Worm (Caenorhabditis elegans) whole organism, early embryonic: Measurements from ENCODE around the gene nac-1.

ENCODE experiments used
- B0310.2 ChIP-seq: sonication (generic microtip); optimal IDR thresholded peaks from 2 replicates; lab custom pipeline; 2016; ENCODE audit warnings: mild to moderate bottlenecking, missing genetic modification characterization, missing compliant biosample characterization
- F13C5.2 ChIP-seq: sonication (generic microtip); optimal IDR thresholded peaks from 2 replicates; lab custom pipeline; 2017; ENCODE audit warnings: mild to moderate bottlenecking, missing genetic modification characterization, inconsistent platforms, missing compliant biosample characterization
- aly-1 ChIP-seq: sonication (generic microtip); optimal IDR thresholded peaks from 2 replicates; lab custom pipeline; 2016; ENCODE audit warnings: missing genetic modification characterization, missing compliant biosample characterization
- ama-1 ChIP-seq: fragments of 150-350 bp; optimal IDR thresholded peaks from 2 replicates; lab custom pipeline; 2014
- ceh-13 ChIP-seq: fragments of 200-800 bp; sonication (Bioruptor generic); optimal IDR thresholded peaks from 2 replicates; lab custom pipeline; 2018; ENCODE audit warnings: mild to moderate bottlenecking, missing genetic modification characterization, missing compliant biosample characterization
- ceh-36 ChIP-seq: sonication (generic microtip); optimal IDR thresholded peaks from 2 replicates; lab custom pipeline; 2016; ENCODE audit warnings: missing genetic modification characterization, inconsistent platforms, missing compliant biosample characterization
- ets-7 ChIP-seq: sonication (generic microtip); optimal IDR thresholded peaks from 2 replicates; lab custom pipeline; 2016; ENCODE audit warnings: missing genotype, missing genetic modification characterization, missing compliant biosample characterization
- flt-1 ChIP-seq: fragments of 200-800 bp; sonication (Bioruptor generic); IDR thresholded peaks from 2 replicates; pipeline ENCODE4 v1.3.6; 2022; ENCODE audit warnings: missing genetic modification characterization, missing compliant biosample characterization
- hmbx-1 ChIP-seq: sonication (generic microtip); optimal IDR thresholded peaks from 2 replicates; lab custom pipeline; 2016; ENCODE audit warnings: mild to moderate bottlenecking, missing genetic modification characterization, missing compliant biosample characterization
- hmg-4 ChIP-seq: fragments of 200-800 bp; sonication (Bioruptor generic); optimal IDR thresholded peaks from 2 replicates; lab custom pipeline; 2018; ENCODE audit warnings: mild to moderate bottlenecking, missing genetic modification characterization, missing compliant biosample characterization
- hnd-1 ChIP-seq: sonication (generic microtip); optimal IDR thresholded peaks from 2 replicates; lab custom pipeline; 2016; ENCODE audit warnings: missing genetic modification characterization, missing compliant biosample characterization
- pes-1 ChIP-seq: fragments of 200-800 bp; sonication (Bioruptor generic); IDR thresholded peaks from 2 replicates; pipeline ENCODE4 v1.3.6; 2022; ENCODE audit warnings: missing genetic modification reagents, missing genetic modification characterization, missing compliant biosample characterization
- scrt-1 ChIP-seq: fragments of 200-800 bp; sonication (Bioruptor generic); IDR thresholded peaks from 2 replicates; pipeline ENCODE4 v1.3.6; 2022; ENCODE audit warnings: missing genetic modification characterization, missing compliant biosample characterization
- sea-1 ChIP-seq: fragments of 200-800 bp; sonication (Bioruptor generic); conservative IDR thresholded peaks from 2 replicates; pipeline ENCODE4 v1.3.6; 2022; ENCODE audit warnings: missing genetic modification characterization, missing compliant biosample characterization
- tbx-11 ChIP-seq: fragments of 200-800 bp; sonication (Bioruptor generic); IDR thresholded peaks from 2 replicates; pipeline ENCODE4 v1.3.6; 2022; ENCODE audit warnings: missing genetic modification characterization, missing compliant biosample characterization
- tbx-37 ChIP-seq: fragments of 200-800 bp; sonication (Bioruptor generic); conservative IDR thresholded peaks from 2 replicates; pipeline ENCODE4 v1.3.6; 2022; ENCODE audit warnings: missing genetic modification reagents, missing genetic modification characterization, missing compliant biosample characterization
- tra-4 ChIP-seq: sonication (generic microtip); optimal IDR thresholded peaks from 2 replicates; lab custom pipeline; 2017; ENCODE audit warnings: missing genetic modification characterization, missing compliant biosample characterization

The nac-1 gene

DNA sequence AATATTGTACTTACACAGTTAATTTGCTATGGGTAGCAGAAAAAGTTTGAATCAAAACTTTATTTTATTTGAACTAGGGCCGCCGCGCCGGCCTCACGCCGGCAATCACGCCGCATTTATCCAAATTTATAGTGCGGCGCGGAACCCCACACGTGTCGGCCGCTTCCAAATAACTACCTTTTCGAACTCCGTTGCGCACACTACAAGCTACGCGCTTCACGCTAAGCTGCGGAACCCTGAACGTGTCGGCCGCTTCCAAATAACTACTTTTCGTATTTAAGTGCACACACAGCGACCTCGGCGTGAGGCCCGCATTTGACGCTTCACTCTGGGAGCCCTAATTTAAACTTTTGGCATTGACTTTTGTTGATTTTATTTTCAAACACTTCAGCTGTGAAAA, 36.5 kb downstream of the nac-1 start:
- TF ChIP-seq sea-1 = no peak
- TF ChIP-seq pes-1 = no peak
- TF ChIP-seq ceh-36 = no peak
- TF ChIP-seq tbx-37 = no peak
- no peak for TF ChIP-seq hmg-4
- TF ChIP-seq B0310.2 = no peak
- no peak for TF ChIP-seq F13C5.2 (tag; lab: Kevin White, UChicago)
- TF ChIP-seq ama-1 = no peak
- no peak for TF ChIP-seq scrt-1
- TF ChIP-seq tbx-11 (GFP tag; lab: Robert Waterston, UW) = no peak
- no peak for TF ChIP-seq flt-1 (GFP tag; lab: Robert Waterston, UW)
- TF ChIP-seq aly-1 = no peak
- no peak for TF ChIP-seq tra-4 (tag; lab: Kevin White, UChicago)
- no peak for TF ChIP-seq ceh-13 (GFP tag; lab: Kevin White, UChicago)
- no peak for TF ChIP-seq hnd-1 (tag; lab: Kevin White, UChicago)
- TF ChIP-seq ets-7 (tag; lab: Kevin White, UChicago) = no peak
- no peak for TF ChIP-seq hmbx-1 (tag; lab: Kevin White, UChicago)

- TF ChIP-seq sea-1 (no peak), hmbx-1 (tag; lab: Kevin White, UChicago) (no peak), aly-1 (no peak), scrt-1 (no peak), hmg-4 (no peak), ceh-36 (no peak), tra-4 (tag; lab: Kevin White, UChicago) (no peak), tbx-37 (no peak), hnd-1 (tag; lab: Kevin White, UChicago) (no peak), ets-7 (tag; lab: Kevin White, UChicago) (no peak), pes-1 (no peak), B0310.2 (no peak), flt-1 (GFP tag; lab: Robert Waterston, UW) (no peak), ceh-13 (GFP tag; lab: Kevin White, UChicago) (no peak), tbx-11 (GFP tag; lab: Robert Waterston, UW) (no peak), ama-1 (no peak), F13C5.2 (tag; lab: Kevin White, UChicago) (no peak)
Measured at ce11 chrX:14938188-14938587, 43.2 kb downstream of the nac-1 start.

DNA sequence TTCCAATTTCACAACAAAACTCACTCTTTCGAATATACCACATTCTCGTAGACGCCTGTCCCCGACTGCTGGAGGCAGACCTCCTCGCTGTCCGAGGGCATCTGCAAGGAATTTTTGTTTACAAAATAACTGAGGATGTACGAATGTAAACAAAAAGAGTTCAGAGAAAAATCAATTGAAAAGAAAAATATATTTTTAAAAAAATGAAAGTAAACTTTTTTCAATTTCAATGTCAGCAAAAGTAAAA, 51.2 kb downstream of the nac-1 start, which contains the start of gene mrp-5:
TSS of gene mrp-5 (minus strand) at position 101 of the 247 bp plus-strand sequence.
- no peak for TF ChIP-seq ama-1
- no peak for TF ChIP-seq hmbx-1 (tag; lab: Kevin White, UChicago)
- TF ChIP-seq flt-1 (GFP tag; lab: Robert Waterston, UW) = no peak
- no peak for TF ChIP-seq ets-7 (tag; lab: Kevin White, UChicago)
- no peak for TF ChIP-seq tbx-11 (GFP tag; lab: Robert Waterston, UW)
- TF ChIP-seq hmg-4 = no peak
- no peak for TF ChIP-seq sea-1
- no peak for TF ChIP-seq F13C5.2 (tag; lab: Kevin White, UChicago)
- TF ChIP-seq tra-4 (tag; lab: Kevin White, UChicago) = no peak
- no peak for TF ChIP-seq aly-1
- no peak for TF ChIP-seq hnd-1 (tag; lab: Kevin White, UChicago)
- no peak for TF ChIP-seq ceh-13 (GFP tag; lab: Kevin White, UChicago)
- TF ChIP-seq pes-1 = no peak
- no peak for TF ChIP-seq tbx-37
- no peak for TF ChIP-seq scrt-1

DNA sequence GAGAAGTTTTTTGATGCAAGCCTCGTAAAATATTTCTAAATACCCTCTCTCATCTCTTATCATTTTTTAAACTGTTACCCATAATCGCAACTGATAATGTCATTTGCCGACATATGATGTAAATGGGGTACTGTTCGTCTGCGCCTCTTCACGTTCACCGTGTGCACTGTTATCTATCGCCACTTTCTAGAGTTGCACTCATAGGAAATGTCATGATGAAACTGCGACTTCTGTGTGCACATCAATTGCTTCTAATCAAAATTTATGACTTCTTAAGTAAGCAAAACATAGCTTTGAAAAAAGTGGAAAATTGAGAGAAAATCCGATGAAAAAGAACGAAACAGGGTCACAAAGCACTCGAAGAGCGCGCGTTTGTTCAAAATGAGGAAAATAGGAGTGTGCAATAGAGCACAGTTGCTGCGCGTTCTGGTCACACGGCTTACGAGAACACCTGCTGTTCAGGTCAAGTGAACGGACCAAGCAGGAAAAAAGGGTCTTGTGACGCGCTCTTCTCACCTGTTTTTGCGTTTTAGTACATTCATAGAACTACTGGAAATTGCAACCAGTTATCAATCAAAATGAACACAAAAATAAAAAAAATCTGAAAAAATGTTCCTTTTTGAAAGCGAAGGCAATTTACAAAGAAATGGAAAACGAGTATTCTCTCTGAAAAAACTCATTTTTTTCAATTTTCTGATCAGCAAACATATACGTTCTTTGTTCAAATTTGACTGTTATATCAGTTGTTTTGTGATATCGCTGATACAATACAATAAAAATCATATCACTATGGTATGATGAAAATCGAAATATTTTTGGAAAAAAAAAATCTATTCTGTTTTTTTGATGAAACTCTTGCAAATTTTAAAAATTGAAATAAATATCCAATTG, 51.8 kb downstream of the nac-1 start:
- TF ChIP-seq ets-7 (tag; lab: Kevin White, UChicago) (no peak), tra-4 (tag; lab: Kevin White, UChicago) (no peak), scrt-1 (no peak), F13C5.2 (tag; lab: Kevin White, UChicago) (peak; percentile 5), tbx-11 (GFP tag; lab: Robert Waterston, UW) (no peak), hmbx-1 (tag; lab: Kevin White, UChicago) (no peak), pes-1 (no peak), ceh-36 (no peak)

ce11 chrX:14947355-14947668, 52.4 kb downstream of the nac-1 start:
- no peak for TF ChIP-seq ceh-36
- TF ChIP-seq hmbx-1 (tag; lab: Kevin White, UChicago) = no peak
- no peak for TF ChIP-seq scrt-1
- TF ChIP-seq tbx-11 (GFP tag; lab: Robert Waterston, UW) = no peak
- TF ChIP-seq hmg-4 = no peak
- no peak for TF ChIP-seq sea-1
- TF ChIP-seq hnd-1 (tag; lab: Kevin White, UChicago) = no peak
- TF ChIP-seq flt-1 (GFP tag; lab: Robert Waterston, UW) = no peak
- TF ChIP-seq ama-1 = no peak
- no peak for TF ChIP-seq ets-7 (tag; lab: Kevin White, UChicago)
- no peak for TF ChIP-seq F13C5.2 (tag; lab: Kevin White, UChicago)
- TF ChIP-seq pes-1 = no peak
- TF ChIP-seq tbx-37 = no peak
- no peak for TF ChIP-seq ceh-13 (GFP tag; lab: Kevin White, UChicago)
- TF ChIP-seq tra-4 (tag; lab: Kevin White, UChicago) = no peak
- no peak for TF ChIP-seq aly-1
- no peak for TF ChIP-seq B0310.2
